Worm (Caenorhabditis elegans) whole organism, L3 larva: ENCODE data around the gene stn-2.

Experiments
- ZK546.5 ChIP-seq: sonication (generic microtip); optimal IDR thresholded peaks from 2 replicates; lab custom pipeline; 2017; ENCODE audit warnings: missing biosample characterization, missing genetic modification characterization
- aly-2 ChIP-seq: fragments of 150-350 bp; optimal IDR thresholded peaks from 2 replicates; lab custom pipeline; 2014; ENCODE audit warnings: missing biosample characterization, missing genetic modification characterization
- ama-1 ChIP-seq: fragments of 150-350 bp; optimal IDR thresholded peaks from 2 replicates; lab custom pipeline; 2018
- ceh-16 ChIP-seq: sonication (generic microtip); optimal IDR thresholded peaks from 2 replicates; lab custom pipeline; 2017; ENCODE audit warnings: missing biosample characterization, missing genetic modification characterization
- ceh-82 ChIP-seq: fragments of 150-350 bp; optimal IDR thresholded peaks from 2 replicates; lab custom pipeline; 2014; ENCODE audit warnings: missing biosample characterization, missing genetic modification characterization
- daf-12 ChIP-seq: fragments of 150-350 bp; optimal IDR thresholded peaks from 2 replicates; lab custom pipeline; 2014; ENCODE audit warnings: missing biosample characterization, missing genetic modification reagents, missing genetic modification characterization
- egl-27 ChIP-seq: sonication (generic microtip); optimal IDR thresholded peaks from 4 replicates; lab custom pipeline; 2017; ENCODE audit warnings: missing biosample characterization, missing genetic modification reagents, missing genetic modification characterization
- elt-2 ChIP-seq: sonication (generic microtip); optimal IDR thresholded peaks from 2 replicates; lab custom pipeline; 2016; ENCODE audit warnings: missing genetic modification reagents, mild to moderate bottlenecking, missing genetic modification characterization, missing compliant biosample characterization
- elt-3 ChIP-seq, 3 experiments: fragments of 150-350 bp in 1 of 3; sonication (generic microtip) in 2 of 3; optimal IDR thresholded peaks; 2 replicates in 2 of 3; 4 replicates in 1 of 3; lab custom pipeline; 2014 to 2017; ENCODE audit warnings: missing biosample characterization in 3 of 3, missing genetic modification characterization in 3 of 3
- eor-1 ChIP-seq, 2 experiments: fragments of 150-350 bp; optimal IDR thresholded peaks; 2 replicates each; lab custom pipeline; 2014 to 2018; ENCODE audit warnings: missing biosample characterization in 2 of 2, missing genetic modification characterization in 2 of 2
- fkh-2 ChIP-seq: fragments of 150-350 bp; optimal IDR thresholded peaks from 2 replicates; lab custom pipeline; 2014; ENCODE audit warnings: missing biosample characterization, missing genetic modification reagents, missing genetic modification characterization
- hmg-11 ChIP-seq: sonication (generic microtip); optimal IDR thresholded peaks from 2 replicates; lab custom pipeline; 2016; ENCODE audit warnings: missing genetic modification characterization, missing compliant biosample characterization
- jun-1 ChIP-seq: fragments of 150-350 bp; optimal IDR thresholded peaks from 2 replicates; lab custom pipeline; 2014; ENCODE audit warnings: missing biosample characterization, missing genetic modification reagents, missing genetic modification characterization
- lin-15B ChIP-seq: fragments of 150-350 bp; optimal IDR thresholded peaks from 2 replicates; lab custom pipeline; 2014; ENCODE audit warnings: missing biosample characterization, missing genetic modification characterization
- lin-39 ChIP-seq: fragments of 150-350 bp; optimal IDR thresholded peaks from 2 replicates; lab custom pipeline; 2018; ENCODE audit warnings: missing biosample characterization, missing genetic modification reagents, missing genetic modification characterization
- mdl-1 ChIP-seq: fragments of 150-350 bp; optimal IDR thresholded peaks from 2 replicates; lab custom pipeline; 2014; ENCODE audit warnings: missing biosample characterization, missing genetic modification characterization
- mml-1 ChIP-seq: fragments of 150-350 bp; sonication (generic microtip); optimal IDR thresholded peaks from 3 replicates; lab custom pipeline; 2014; ENCODE audit warnings: missing biosample characterization, missing genetic modification characterization
- nfya-1 ChIP-seq: sonication (generic microtip); optimal IDR thresholded peaks from 2 replicates; lab custom pipeline; 2017; ENCODE audit warnings: missing genetic modification characterization, mild to moderate bottlenecking, missing compliant biosample characterization, antibody characterized with exemption, moderate library complexity; ENCODE audit not compliant: insufficient read depth
- nhr-11 ChIP-seq: fragments of 150-350 bp; optimal IDR thresholded peaks from 2 replicates; lab custom pipeline; 2014; ENCODE audit warnings: missing biosample characterization, missing genetic modification characterization
- nhr-237 ChIP-seq: fragments of 150-350 bp; optimal IDR thresholded peaks from 2 replicates; lab custom pipeline; 2014; ENCODE audit warnings: missing biosample characterization, missing genetic modification characterization
- nhr-25 ChIP-seq: sonication (generic microtip); optimal IDR thresholded peaks from 2 replicates; lab custom pipeline; 2017; ENCODE audit warnings: missing biosample characterization, missing genetic modification characterization
- nhr-28 ChIP-seq: fragments of 150-350 bp; optimal IDR thresholded peaks from 2 replicates; lab custom pipeline; 2014; ENCODE audit warnings: missing biosample characterization, missing genetic modification characterization
- nhr-43 ChIP-seq: sonication (generic microtip); optimal IDR thresholded peaks from 2 replicates; lab custom pipeline; 2016; ENCODE audit warnings: mild to moderate bottlenecking, missing genetic modification characterization, missing compliant biosample characterization; ENCODE audit not compliant: poor library complexity, severe bottlenecking
- nhr-76 ChIP-seq: fragments of 150-350 bp; sonication (generic microtip); optimal IDR thresholded peaks from 5 replicates; lab custom pipeline; 2014; ENCODE audit warnings: missing biosample characterization, missing genetic modification characterization
- nhr-77 ChIP-seq: fragments of 150-350 bp; optimal IDR thresholded peaks from 2 replicates; lab custom pipeline; 2014; ENCODE audit warnings: missing biosample characterization, missing genetic modification characterization
- pha-4 ChIP-seq: fragments of 150-350 bp; optimal IDR thresholded peaks from 2 replicates; lab custom pipeline; 2014; ENCODE audit warnings: missing biosample characterization, missing genetic modification reagents, missing genetic modification characterization
- pqm-1 ChIP-seq: fragments of 150-350 bp; optimal IDR thresholded peaks from 2 replicates; lab custom pipeline; 2017; ENCODE audit warnings: missing biosample characterization, missing genetic modification characterization, inconsistent platforms
- sea-2 ChIP-seq: fragments of 150-350 bp; sonication (generic microtip); optimal IDR thresholded peaks from 4 replicates; lab custom pipeline; 2014; ENCODE audit warnings: missing biosample characterization, missing genetic modification reagents, missing genetic modification characterization
- skn-1 ChIP-seq: fragments of 150-350 bp; optimal IDR thresholded peaks from 2 replicates; lab custom pipeline; 2014; ENCODE audit warnings: missing biosample characterization, missing genetic modification characterization
- snpc-4 ChIP-seq: fragments of 150-350 bp; optimal IDR thresholded peaks from 2 replicates; lab custom pipeline; 2014; ENCODE audit warnings: missing biosample characterization, missing genetic modification characterization
- tbx-2 ChIP-seq: sonication (generic microtip); optimal IDR thresholded peaks from 2 replicates; lab custom pipeline; 2016; ENCODE audit warnings: mild to moderate bottlenecking, missing genetic modification characterization, missing compliant biosample characterization
- unc-39 ChIP-seq: sonication (generic microtip); optimal IDR thresholded peaks from 4 replicates; lab custom pipeline; 2017; ENCODE audit warnings: missing biosample characterization, missing genetic modification characterization
- unc-62 ChIP-seq: fragments of 150-350 bp; sonication (generic microtip); optimal IDR thresholded peaks from 4 replicates; lab custom pipeline; 2014; ENCODE audit warnings: missing biosample characterization, missing genetic modification reagents, missing genetic modification characterization
- ztf-4 ChIP-seq: fragments of 150-350 bp; optimal IDR thresholded peaks from 2 replicates; lab custom pipeline; 2014; ENCODE audit warnings: missing biosample characterization, missing genetic modification characterization

Gene stn-2

ce11 chrX:7680545-7681330, at the start of gene stn-2:
TSS of gene stn-2 (minus strand) at chrX:7680619.
- TF ChIP-seq pha-4 (tag; lab: Kevin White, UChicago) (peak; percentile 20), elt-2 (tag; lab: Kevin White, UChicago) (peak; percentile 24), nhr-43 (tag; lab: Kevin White, UChicago) (peak; percentile 56), lin-39 (peak; percentile 32), nfya-1 (tag; lab: Kevin White, UChicago) (peak; percentile 16), jun-1 (no peak), nhr-11 (no peak)
- TF ChIP-seq, all 47 proteins: peak for 5

DNA sequence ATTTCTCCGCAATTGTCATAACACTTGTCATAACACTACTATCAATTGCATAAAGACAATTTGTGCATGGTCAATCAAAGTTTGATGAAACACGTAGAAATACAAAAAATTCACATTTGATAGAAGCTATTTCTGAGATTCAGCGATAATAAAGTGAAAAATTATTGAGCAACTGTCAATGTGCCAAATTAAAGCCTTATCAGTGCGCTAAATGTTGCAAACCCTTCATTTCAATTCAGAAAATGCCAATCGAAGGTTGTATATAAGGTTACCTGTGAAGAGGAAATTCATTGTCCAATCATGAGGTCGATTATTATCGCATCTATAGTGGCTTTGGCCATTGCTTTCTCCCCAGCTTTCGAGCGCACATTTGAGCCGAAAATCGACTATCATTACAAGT, 47.2 kb upstream of the stn-2 start, which contains the start of gene vit-1:
TSS of gene vit-1 (plus strand) at position 289 of the 400 bp plus-strand sequence.
- TF ChIP-seq mdl-1 (tag; lab: Kevin White, UChicago) (no peak), elt-3 (tag; optimal IDR thresholded peaks at IDR 0.05; lab: Kevin White, UChicago) (no peak), mml-1 (tag; lab: Kevin White, UChicago) (no peak), sea-2 (no peak), snpc-4 (tag; lab: Kevin White, UChicago) (no peak), eor-1 (tag; optimal IDR thresholded peaks at IDR 0.05; lab: Kevin White, UChicago) (no peak), tbx-2 (tag; lab: Kevin White, UChicago) (no peak), nhr-76 (tag; lab: Kevin White, UChicago) (no peak), egl-27 (tag; lab: Kevin White, UChicago) (no peak), hmg-11 (tag; lab: Kevin White, UChicago) (no peak), aly-2 (tag; lab: Kevin White, UChicago) (no peak), pha-4 (tag; lab: Kevin White, UChicago) (no peak), unc-39 (no peak), daf-12 (no peak)

- TF ChIP-seq ama-1 (lab: Kevin White, UChicago), result no peak
- TF ChIP-seq nhr-43 (tag; lab: Kevin White, UChicago), result no peak
- TF ChIP-seq nhr-28 (tag; lab: Kevin White, UChicago), result no peak
- TF ChIP-seq nhr-25, result no peak
- TF ChIP-seq tbx-2 (tag; lab: Kevin White, UChicago), result no peak
- TF ChIP-seq daf-12, result no peak
- TF ChIP-seq ceh-82, result no peak
- TF ChIP-seq unc-62 (GFP tag; lab: Kevin White, UChicago), result no peak
- no peak for TF ChIP-seq nfya-1 (tag; lab: Kevin White, UChicago)
- TF ChIP-seq hmg-11 (tag; lab: Kevin White, UChicago), result no peak
- TF ChIP-seq ztf-4 (tag; lab: Kevin White, UChicago), result no peak
- TF ChIP-seq sea-2, result no peak
- TF ChIP-seq lin-39, result no peak
- no peak for TF ChIP-seq nhr-237
- no peak for TF ChIP-seq ZK546.5 (tag; lab: Kevin White, UChicago)
- TF ChIP-seq nhr-77, result no peak
- no peak for TF ChIP-seq pha-4 (tag; lab: Kevin White, UChicago)
- TF ChIP-seq mdl-1 (tag; lab: Kevin White, UChicago), result no peak
- TF ChIP-seq, all 47 proteins: peak for 0
Measured at ce11 chrX:7726351-7726750, 45.9 kb upstream of the stn-2 start.

DNA sequence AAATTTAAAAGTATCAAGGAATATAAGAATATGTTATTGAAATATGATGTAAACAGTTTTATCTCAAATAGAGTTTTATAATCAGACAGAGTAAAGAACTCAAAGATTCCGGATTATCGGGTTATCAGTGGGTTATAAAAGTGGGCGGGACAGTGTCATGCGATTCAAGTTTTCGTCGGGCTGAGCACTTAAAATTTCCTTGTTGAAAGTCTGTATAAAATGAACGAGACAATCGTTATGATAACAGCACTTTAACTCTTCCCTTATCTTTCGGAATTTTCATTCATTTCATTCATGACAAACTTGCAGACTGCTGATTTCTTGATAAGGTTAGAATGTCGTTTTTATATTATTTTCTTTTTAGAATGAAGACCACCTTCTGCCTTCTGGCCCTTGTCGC, 45.2 kb upstream of the stn-2 start, which contains the start of gene spp-14:
TSS of gene spp-14 (plus strand) at position 365 of the 400 bp plus-strand sequence.
- TF ChIP-seq jun-1, result peak; percentile 77
- no peak for TF ChIP-seq ama-1 (lab: Kevin White, UChicago)
- TF ChIP-seq unc-62 (GFP tag; lab: Kevin White, UChicago), result no peak
- peak; percentile 22 for TF ChIP-seq skn-1 (tag; lab: Kevin White, UChicago)
- TF ChIP-seq ceh-16 (tag; lab: Kevin White, UChicago), result no peak
- no peak for TF ChIP-seq nfya-1 (tag; lab: Kevin White, UChicago)
- no peak for TF ChIP-seq nhr-25
- TF ChIP-seq elt-2 (tag; lab: Kevin White, UChicago), result peak; percentile 99
- no peak for TF ChIP-seq fkh-2 (tag; lab: Kevin White, UChicago)
- TF ChIP-seq pqm-1 (tag; lab: Kevin White, UChicago), result peak; percentile 97
- peak; percentile 20 for TF ChIP-seq pha-4 (tag; lab: Kevin White, UChicago)
- no peak for TF ChIP-seq lin-15B (tag; lab: Kevin White, UChicago)
